Fruit fly (Drosophila melanogaster): ENCODE measurements around the gene Mkp.

The Mkp gene

dm6 chr3L:199050-199745 lies 14.9 kb upstream of the Mkp start (continued):
- no peak for TF ChIP-seq Lhr (GFP tag; optimal IDR thresholded peaks at IDR 0.05)
- TF ChIP-seq pnt (GFP tag; optimal IDR thresholded peaks at IDR 0.05), result no peak
- TF ChIP-seq Atf-2 (GFP tag; optimal IDR thresholded peaks at IDR 0.05), result peak; percentile 1
- no peak for TF ChIP-seq CG13894 (tag; optimal IDR thresholded peaks at IDR 0.05)
- TF ChIP-seq CG16813 (GFP tag; IDR thresholded peaks at IDR 0.05; ENCODE audit: partially characterized antibody), result peak; percentile 31; the same call in 2 of the 3 replicates
- peak; percentile 39 for TF ChIP-seq CG13424 (tag; optimal IDR thresholded peaks at IDR 0.05)
- TF ChIP-seq CG10431 (GFP tag; optimal IDR thresholded peaks at IDR 0.05), result peak; percentile 42
- TF ChIP-seq otp (GFP tag; IDR thresholded peaks at IDR 0.05), result no peak
- TF ChIP-seq CG11456 (GFP tag; IDR thresholded peaks at IDR 0.05), result peak; percentile 53; the same call in 1 of the 3 replicates
- TF ChIP-seq Spps (tag; optimal IDR thresholded peaks at IDR 0.05), result no peak
- TF ChIP-seq CG31224 (GFP tag; IDR thresholded peaks at IDR 0.05), result peak; percentile 40; the same call in 1 of the 2 replicates
- TF ChIP-seq fd64A (GFP tag; optimal IDR thresholded peaks at IDR 0.05), result no peak
- no peak for TF ChIP-seq gro (GFP tag; optimal IDR thresholded peaks at IDR 0.05)
- no peak for TF ChIP-seq Doc2 (GFP tag; IDR thresholded peaks at IDR 0.05)
- peak; percentile 78 for TF ChIP-seq CG32767 (GFP tag; IDR thresholded peaks at IDR 0.05)
- peak; percentile 56 for TF ChIP-seq vvl (GFP tag; IDR thresholded peaks at IDR 0.05)
- TF ChIP-seq CG15011 (GFP tag; optimal IDR thresholded peaks at IDR 0.05), result no peak
- no peak for TF ChIP-seq sug (tag; optimal IDR thresholded peaks at IDR 0.05)
- no peak for TF ChIP-seq CG16815 (GFP tag; optimal IDR thresholded peaks at IDR 0.05)
- TF ChIP-seq kay (GFP tag; optimal IDR thresholded peaks at IDR 0.05), result no peak
- peak; percentile 44 for TF ChIP-seq CG9932 (GFP tag; IDR thresholded peaks at IDR 0.05)
- TF ChIP-seq Xrp1 (GFP tag; IDR thresholded peaks at IDR 0.05), result no peak
- TF ChIP-seq CG4424 (GFP tag; optimal IDR thresholded peaks at IDR 0.05), result no peak
- TF ChIP-seq disco-r (GFP tag; optimal IDR thresholded peaks at IDR 0.05), result no peak
- TF ChIP-seq chif (GFP tag; optimal IDR thresholded peaks at IDR 0.05), result no peak
- TF ChIP-seq cas (GFP tag; IDR thresholded peaks at IDR 0.05), result 0 out of 2 replicates have a peak, but pooled peaks have one; percentile 5
- TF ChIP-seq CrebB (tag; optimal IDR thresholded peaks at IDR 0.05), result no peak
- no peak for TF ChIP-seq lov (optimal IDR thresholded peaks at IDR 0.05)
- peak; percentile 62; the same call in 2 of the 3 replicates for TF ChIP-seq lov (GFP tag; IDR thresholded peaks at IDR 0.05)
- no peak for TF ChIP-seq gem (tag; optimal IDR thresholded peaks at IDR 0.05)
- TF ChIP-seq CG7839 (tag; optimal IDR thresholded peaks at IDR 0.05), result no peak
- no peak for TF ChIP-seq gcm2 (GFP tag; optimal IDR thresholded peaks at IDR 0.05)
- no peak for TF ChIP-seq CG12219 (GFP tag; optimal IDR thresholded peaks at IDR 0.05)
- peak; percentile 54; the same call in 1 of the 2 replicates for TF ChIP-seq Bgb (GFP tag; IDR thresholded peaks at IDR 0.05; ENCODE audit: partially characterized antibody)
- TF ChIP-seq CG17361 (GFP tag; IDR thresholded peaks at IDR 0.05), result no peak
- TF ChIP-seq CG2199 (GFP tag; IDR thresholded peaks at IDR 0.05), result peak; percentile 84; the same call in 1 of the 3 replicates
- TF ChIP-seq CG30431 (GFP tag; optimal IDR thresholded peaks at IDR 0.05), result no peak
- TF ChIP-seq Dip3 (GFP tag; optimal IDR thresholded peaks at IDR 0.05), result no peak
- no peak for TF ChIP-seq cwo (GFP tag; optimal IDR thresholded peaks at IDR 0.05)
- TF ChIP-seq inv (GFP tag; IDR thresholded peaks at IDR 0.05; ENCODE audit: partially characterized antibody), result peak; percentile 41; the same call in 1 of the 2 replicates
- TF ChIP-seq CG9876 (GFP tag; optimal IDR thresholded peaks at IDR 0.05), result peak; percentile 30
- no peak for TF ChIP-seq Taf1 (GFP tag; IDR thresholded peaks at IDR 0.05)
- TF ChIP-seq ac (GFP tag; optimal IDR thresholded peaks at IDR 0.05), result peak; percentile 7
- TF ChIP-seq tup (GFP tag; optimal IDR thresholded peaks at IDR 0.05), result no peak
- TF ChIP-seq Xbp1 (GFP tag; optimal IDR thresholded peaks at IDR 0.05), result no peak
- peak in 1 of 3 experiments; percentile 23 for TF ChIP-seq Stat92E (GFP tag; optimal IDR thresholded peaks at IDR 0.05)
- no peak for TF ChIP-seq Fer1 (GFP tag; optimal IDR thresholded peaks at IDR 0.05)
- TF ChIP-seq CG14860 (GFP tag; IDR thresholded peaks at IDR 0.05; ENCODE audit: partially characterized antibody), result no peak; the same call in 2 of the 3 replicates
- TF ChIP-seq CG14441 (GFP tag; IDR thresholded peaks at IDR 0.05), result no peak
- TF ChIP-seq pho (GFP tag; optimal IDR thresholded peaks at IDR 0.05), result peak; percentile 2

Measured in whole organism, embryonic.